Fruit fly (Drosophila melanogaster): ENCODE results near the gene rn.

The rn gene

dm6 chr3R:7309579-7310037 lies at the start of gene rn:
rn (minus strand) TSS chr3R:7309629.
- TF ChIP-seq CG8478 (optimal IDR thresholded peaks at IDR 0.05) = no peak
- TF ChIP-seq CTCF (optimal IDR thresholded peaks at IDR 0.05) = no peak

- no peak for TF ChIP-seq CTCF (optimal IDR thresholded peaks at IDR 0.05)
- TF ChIP-seq CG8478 (optimal IDR thresholded peaks at IDR 0.05) = no peak
These were observed 40.0 kb upstream of the rn start, which contains the start of gene CG43290 for dm6 chr3R:7349452-7349851. CG43290 (minus strand) TSS chr3R:7349552.

- TF ChIP-seq CG8478 (optimal IDR thresholded peaks at IDR 0.05) (no peak), CTCF (optimal IDR thresholded peaks at IDR 0.05) (peak; percentile 95 to 97)
These were observed 37.0 kb upstream of the rn start, which contains the start of gene nxf4 for dm6 chr3R:7346445-7346844. nxf4 (plus strand) TSS chr3R:7346730.

dm6 chr3R:7344769-7345168 lies 35.3 kb upstream of the rn start, which contains the start of gene CG31496:
CG31496 (plus strand) TSS chr3R:7345069.
- TF ChIP-seq CTCF (optimal IDR thresholded peaks at IDR 0.05) (no peak), CG8478 (optimal IDR thresholded peaks at IDR 0.05) (no peak)

dm6 chr3R:7336454-7336853 lies 27.0 kb upstream of the rn start:
- no peak for TF ChIP-seq CTCF (optimal IDR thresholded peaks at IDR 0.05)
- no peak for TF ChIP-seq CG8478 (optimal IDR thresholded peaks at IDR 0.05)

- TF ChIP-seq CG8478 (optimal IDR thresholded peaks at IDR 0.05) (no peak), CTCF (optimal IDR thresholded peaks at IDR 0.05) (no peak)
These were observed 25.2 kb upstream of the rn start for dm6 chr3R:7334613-7335012.

- TF ChIP-seq CTCF (optimal IDR thresholded peaks at IDR 0.05) = no peak
- TF ChIP-seq CG8478 (optimal IDR thresholded peaks at IDR 0.05) = no peak
These were observed 21.3 kb upstream of the rn start for dm6 chr3R:7330695-7331094.

dm6 chr3R:7326200-7326599 lies 16.8 kb upstream of the rn start:
- no peak for TF ChIP-seq CTCF (optimal IDR thresholded peaks at IDR 0.05)
- TF ChIP-seq CG8478 (optimal IDR thresholded peaks at IDR 0.05) = no peak

dm6 chr3R:7322549-7322948 lies 13.1 kb upstream of the rn start:
- TF ChIP-seq CG8478 (optimal IDR thresholded peaks at IDR 0.05) = no peak
- no peak for TF ChIP-seq CTCF (optimal IDR thresholded peaks at IDR 0.05)

dm6 chr3R:7317107-7317506 lies 7.7 kb upstream of the rn start, which contains the start of gene CG10029:
CG10029 (minus strand) TSS chr3R:7317207.
- TF ChIP-seq CTCF (optimal IDR thresholded peaks at IDR 0.05) (no peak), CG8478 (optimal IDR thresholded peaks at IDR 0.05) (no peak)

dm6 chr3R:7313034-7313433 lies 3.6 kb upstream of the rn start:
- TF ChIP-seq CG8478 (optimal IDR thresholded peaks at IDR 0.05) = no peak
- TF ChIP-seq CTCF (optimal IDR thresholded peaks at IDR 0.05) = no peak

dm6 chr3R:7310576-7310975 lies 1.1 kb upstream of the rn start:
- TF ChIP-seq CTCF (optimal IDR thresholded peaks at IDR 0.05) (no peak), CG8478 (optimal IDR thresholded peaks at IDR 0.05) (no peak)

- TF ChIP-seq CTCF (optimal IDR thresholded peaks at IDR 0.05) (no peak), CG8478 (optimal IDR thresholded peaks at IDR 0.05) (no peak)
These were observed 2.8 kb downstream of the rn start for dm6 chr3R:7306539-7307192.

- TF ChIP-seq CTCF (optimal IDR thresholded peaks at IDR 0.05) (peak; percentile 76 to 78), CG8478 (optimal IDR thresholded peaks at IDR 0.05) (no peak)
These were observed 4.9 kb downstream of the rn start, which contains the start of gene CG42544 for dm6 chr3R:7304455-7305088. CG42544 (plus strand) TSS chr3R:7304592.

dm6 chr3R:7285662-7286061 lies 23.8 kb downstream of the rn start, which contains the start of gene RacGAP84C:
RacGAP84C (plus strand) TSS chr3R:7285962.
- TF ChIP-seq CG8478 (optimal IDR thresholded peaks at IDR 0.05) (no peak), CTCF (optimal IDR thresholded peaks at IDR 0.05) (no peak)
